Worm (Caenorhabditis elegans) whole organism, late embryonic: ENCODE data around the gene symk-1.

Source experiments
- C08G9.2 ChIP-seq: sonication (generic microtip); optimal IDR thresholded peaks from 2 replicates; lab custom pipeline; 2016; ENCODE audit warnings: mild to moderate bottlenecking, missing genetic modification characterization, moderate library complexity, missing compliant biosample characterization
- F13H6.1 ChIP-seq: sonication (generic microtip); optimal IDR thresholded peaks from 2 replicates; lab custom pipeline; 2016; ENCODE audit warnings: missing genetic modification characterization, missing compliant biosample characterization
- K02D7.2 ChIP-seq: sonication (generic microtip); optimal IDR thresholded peaks from 2 replicates; lab custom pipeline; 2017; ENCODE audit warnings: mild to moderate bottlenecking, missing genetic modification characterization, missing compliant biosample characterization
- K09A11.1 ChIP-seq: sonication (generic microtip); optimal IDR thresholded peaks from 2 replicates; lab custom pipeline; 2017; ENCODE audit warnings: antibody characterized with exemption, mild to moderate bottlenecking, missing genetic modification characterization, missing compliant biosample characterization; ENCODE audit not compliant: insufficient read depth
- Y22D7AL.16 ChIP-seq: sonication (generic microtip); optimal IDR thresholded peaks from 2 replicates; lab custom pipeline; 2016; ENCODE audit warnings: missing genetic modification characterization, missing compliant biosample characterization
- ceh-2 ChIP-seq: sonication (generic microtip); optimal IDR thresholded peaks from 2 replicates; lab custom pipeline; 2016; ENCODE audit warnings: missing genotype, missing genetic modification characterization, missing compliant biosample characterization
- ceh-22 ChIP-seq: sonication (generic microtip); optimal IDR thresholded peaks from 2 replicates; lab custom pipeline; 2017; ENCODE audit warnings: missing biosample characterization, missing genetic modification characterization
- ceh-24 ChIP-seq: sonication (generic microtip); optimal IDR thresholded peaks from 2 replicates; lab custom pipeline; 2016; ENCODE audit warnings: mild to moderate bottlenecking, missing genetic modification characterization, missing compliant biosample characterization
- ceh-34 ChIP-seq: sonication (generic microtip); optimal IDR thresholded peaks from 2 replicates; lab custom pipeline; 2016; ENCODE audit warnings: mild to moderate bottlenecking, missing genetic modification characterization, missing compliant biosample characterization
- ceh-45 ChIP-seq: fragments of 200-800 bp; sonication (Bioruptor generic); IDR thresholded peaks from 2 replicates; pipeline ENCODE4 v1.3.6; 2022; ENCODE audit warnings: missing genetic modification reagents, missing genetic modification characterization, missing compliant biosample characterization
- elt-2 ChIP-seq: sonication (generic microtip); optimal IDR thresholded peaks from 2 replicates; lab custom pipeline; 2016; ENCODE audit warnings: missing genetic modification reagents, missing genetic modification characterization, missing compliant biosample characterization
- fkh-10 ChIP-seq: fragments of 150-350 bp; optimal IDR thresholded peaks from 2 replicates; lab custom pipeline; 2014; ENCODE audit warnings: missing biosample characterization, missing genetic modification reagents, missing genetic modification characterization
- fkh-6 ChIP-seq: sonication (generic microtip); optimal IDR thresholded peaks from 2 replicates; lab custom pipeline; 2016; ENCODE audit warnings: missing genetic modification characterization, missing compliant biosample characterization
- gmeb-2 ChIP-seq: sonication (generic microtip); optimal IDR thresholded peaks from 2 replicates; lab custom pipeline; 2016; ENCODE audit warnings: missing genetic modification characterization, inconsistent platforms, missing compliant biosample characterization
- hlh-6 ChIP-seq: sonication (generic microtip); optimal IDR thresholded peaks from 2 replicates; lab custom pipeline; 2016; ENCODE audit warnings: missing genotype, missing genetic modification characterization, missing compliant biosample characterization
- hlh-8 ChIP-seq: sonication (generic microtip); optimal IDR thresholded peaks from 2 replicates; lab custom pipeline; 2016; ENCODE audit warnings: missing genotype, missing genetic modification characterization, missing compliant biosample characterization
- lim-6 ChIP-seq: sonication (generic microtip); optimal IDR thresholded peaks from 2 replicates; lab custom pipeline; 2016; ENCODE audit warnings: missing genetic modification characterization, missing compliant biosample characterization
- lin-11 ChIP-seq: fragments of 200-800 bp; sonication (Bioruptor generic); optimal IDR thresholded peaks from 2 replicates; lab custom pipeline; 2018; ENCODE audit warnings: mild to moderate bottlenecking, missing genetic modification characterization, missing compliant biosample characterization
- nhr-232 ChIP-seq: sonication (generic microtip); optimal IDR thresholded peaks from 2 replicates; lab custom pipeline; 2016; ENCODE audit warnings: missing genetic modification characterization, missing compliant biosample characterization
- pag-3 ChIP-seq: sonication (generic microtip); optimal IDR thresholded peaks from 2 replicates; lab custom pipeline; 2016; ENCODE audit warnings: missing compliant biosample characterization, missing genetic modification characterization, borderline replicate concordance
- pat-9 ChIP-seq: fragments of 200-800 bp; sonication (Bioruptor generic); optimal IDR thresholded peaks from 2 replicates; lab custom pipeline; 2018; ENCODE audit warnings: mild to moderate bottlenecking, missing genetic modification characterization, moderate library complexity, missing compliant biosample characterization
- pha-2 ChIP-seq: sonication (generic microtip); optimal IDR thresholded peaks from 2 replicates; lab custom pipeline; 2017; ENCODE audit warnings: mild to moderate bottlenecking, missing genetic modification characterization, missing compliant biosample characterization
- ref-2 ChIP-seq: sonication (generic microtip); optimal IDR thresholded peaks from 2 replicates; lab custom pipeline; 2016; ENCODE audit warnings: missing genetic modification characterization, missing compliant biosample characterization
- sox-2 ChIP-seq: fragments of 200-800 bp; sonication (Bioruptor generic); IDR thresholded peaks from 2 replicates; pipeline ENCODE4 v1.3.6; 2022; ENCODE audit warnings: missing genetic modification reagents, missing genetic modification characterization, missing compliant biosample characterization
- sox-4 ChIP-seq: sonication (generic microtip); optimal IDR thresholded peaks from 2 replicates; lab custom pipeline; 2017; ENCODE audit warnings: mild to moderate bottlenecking, missing genetic modification characterization, inconsistent platforms, missing compliant biosample characterization
- ttx-3 ChIP-seq: sonication (generic microtip); optimal IDR thresholded peaks from 2 replicates; lab custom pipeline; 2016; ENCODE audit warnings: missing genetic modification reagents, missing genetic modification characterization, missing compliant biosample characterization
- unc-3 ChIP-seq, 2 experiments: fragments of 200-800 bp in 1 of 2; sonication (Bioruptor generic) in 1 of 2; sonication (generic microtip) in 1 of 2; conservative IDR thresholded peaks in 1 of 2; optimal IDR thresholded peaks in 1 of 2; 2 replicates each; pipeline versions ENCODE4 v1.3.6 to Lab custom; 2016 to 2022; ENCODE audit warnings: missing compliant biosample characterization in 2 of 2, missing genetic modification characterization in 2 of 2, missing genetic modification reagents in 1 of 2
- unc-42 ChIP-seq: sonication (generic microtip); optimal IDR thresholded peaks from 2 replicates; lab custom pipeline; 2016; ENCODE audit warnings: missing genotype, missing genetic modification characterization, missing compliant biosample characterization
- unc-55 ChIP-seq: sonication (generic microtip); optimal IDR thresholded peaks from 2 replicates; lab custom pipeline; 2017; ENCODE audit warnings: missing biosample characterization, missing genetic modification reagents, missing genetic modification characterization
- zip-5 ChIP-seq: sonication (generic microtip); optimal IDR thresholded peaks from 2 replicates; lab custom pipeline; 2016; ENCODE audit warnings: missing genetic modification characterization, missing compliant biosample characterization
- ztf-16 ChIP-seq: sonication (generic microtip); optimal IDR thresholded peaks from 2 replicates; lab custom pipeline; 2017; ENCODE audit warnings: missing genetic modification characterization, missing compliant biosample characterization

symk-1 gene

ce11 chrV:8609776-8610529, 39.8 kb downstream of the symk-1 start:
- TF ChIP-seq ref-2 (tag; lab: Kevin White, UChicago) (peak; percentile 4), pag-3 (no peak)

DNA sequence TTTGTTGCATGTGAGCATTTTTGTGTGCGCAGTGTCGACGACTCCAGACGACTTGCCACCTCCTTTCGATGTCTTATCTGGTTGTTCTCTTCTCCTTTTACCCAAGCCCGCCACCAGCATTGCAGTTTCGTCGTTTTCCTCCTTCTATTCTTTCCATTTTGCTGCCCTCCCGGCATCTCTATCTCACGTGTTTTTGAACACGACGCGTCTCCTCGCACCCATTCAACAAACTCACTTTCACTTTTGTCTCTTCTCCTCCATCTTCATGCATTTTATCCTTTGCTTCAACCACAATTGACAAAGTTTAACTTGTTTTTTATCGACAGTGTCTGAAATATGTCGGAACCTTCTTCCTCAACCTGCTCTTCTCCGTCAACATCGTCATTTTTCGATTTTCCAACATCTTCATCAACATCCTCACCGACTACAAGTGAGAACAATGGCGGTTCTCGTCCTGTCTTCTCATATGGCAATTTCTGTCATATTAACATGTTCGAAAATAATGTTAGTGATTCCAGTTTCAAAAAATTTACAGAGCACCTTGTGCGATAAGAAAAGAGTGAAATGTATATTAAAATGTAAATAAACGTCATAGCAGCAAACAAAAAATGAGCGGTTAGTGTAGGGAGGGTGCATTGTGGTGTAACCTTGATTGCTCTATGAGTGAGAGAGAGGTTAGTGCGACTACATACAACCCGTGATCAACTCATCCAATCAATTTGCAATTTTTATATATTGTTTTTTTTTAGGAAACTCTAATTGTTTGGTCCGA, 40.7 kb downstream of the symk-1 start, which contains the start of gene fip-4:
Gene fip-4 (minus strand): TSS at position 636 of the 772 bp plus-strand sequence.
- TF ChIP-seq unc-42 (tag; lab: Kevin White, UChicago) (peak; percentile 1), unc-55 (GFP tag; lab: Kevin White, UChicago) (no peak), fkh-6 (tag; lab: Kevin White, UChicago) (no peak)

DNA sequence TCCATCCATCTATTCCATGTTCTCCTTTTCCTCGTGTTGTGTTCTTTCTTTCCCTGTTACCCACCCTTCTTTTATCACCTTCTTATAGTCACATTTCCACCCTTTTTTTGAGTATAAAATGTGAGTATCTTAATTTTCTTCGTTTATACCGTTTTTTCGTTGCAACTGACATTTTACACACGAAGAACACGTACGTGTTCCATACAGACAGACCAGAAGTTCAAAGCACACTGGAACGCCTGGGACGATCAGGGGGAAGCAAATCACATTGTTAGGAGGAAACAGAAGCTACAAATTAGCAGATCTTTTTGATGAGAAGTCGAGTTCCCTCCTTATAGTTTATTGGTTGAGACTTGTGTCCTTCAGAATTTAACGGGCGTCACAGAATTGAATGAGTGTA, 45.6 kb downstream of the symk-1 start:
- TF ChIP-seq fkh-10 (GFP tag; lab: Kevin White, UChicago): no peak
- TF ChIP-seq ttx-3 (tag; lab: Kevin White, UChicago): no peak
- TF ChIP-seq hlh-6 (tag; lab: Kevin White, UChicago): no peak
- TF ChIP-seq ceh-2 (tag; lab: Kevin White, UChicago): no peak
- no peak for TF ChIP-seq elt-2 (tag; lab: Kevin White, UChicago)
- no peak for TF ChIP-seq ceh-24 (tag; lab: Kevin White, UChicago)
- no peak for TF ChIP-seq fkh-6 (tag; lab: Kevin White, UChicago)
- no peak for TF ChIP-seq ceh-22 (tag; lab: Kevin White, UChicago)
- no peak for TF ChIP-seq sox-4

- TF ChIP-seq hlh-8 (tag; lab: Kevin White, UChicago) (no peak), lin-11 (tag; lab: Kevin White, UChicago) (no peak), ref-2 (tag; lab: Kevin White, UChicago) (no peak)
Measured at ce11 chrV:8618738-8619137, 48.6 kb downstream of the symk-1 start, which contains the start of gene grd-5. Gene grd-5 (plus strand): TSS chrV:8619032.

- TF ChIP-seq lim-6 (no peak), F13H6.1 (tag; lab: Kevin White, UChicago) (no peak), K02D7.2 (tag; lab: Kevin White, UChicago) (no peak), ceh-24 (tag; lab: Kevin White, UChicago) (no peak), sox-2 (GFP tag; lab: Robert Waterston, UW) (no peak), lin-11 (tag; lab: Kevin White, UChicago) (no peak), ztf-16 (tag; lab: Kevin White, UChicago) (no peak)
Measured at ce11 chrV:8621213-8621612, 51.1 kb downstream of the symk-1 start, which contains the start of gene idpc-2. Gene idpc-2 (minus strand): TSS chrV:8621313.

- no peak for TF ChIP-seq ceh-45 (GFP tag; lab: Robert Waterston, UW)
- no peak for TF ChIP-seq nhr-232 (tag; lab: Kevin White, UChicago)
- TF ChIP-seq unc-3 (GFP tag; conservative IDR thresholded peaks at IDR 0.05; lab: Robert Waterston, UW): no peak
- no peak for TF ChIP-seq unc-3 (tag; optimal IDR thresholded peaks at IDR 0.05; lab: Kevin White, UChicago)
- TF ChIP-seq fkh-10 (GFP tag; lab: Kevin White, UChicago): no peak
- no peak for TF ChIP-seq C08G9.2 (tag; lab: Kevin White, UChicago)
- TF ChIP-seq pha-2: no peak
- no peak for TF ChIP-seq Y22D7AL.16 (tag; lab: Kevin White, UChicago)
- TF ChIP-seq elt-2 (tag; lab: Kevin White, UChicago): no peak
- TF ChIP-seq lin-11 (tag; lab: Kevin White, UChicago): no peak
- TF ChIP-seq pat-9: no peak
- TF ChIP-seq zip-5: no peak
- no peak for TF ChIP-seq gmeb-2 (tag; lab: Kevin White, UChicago)
- TF ChIP-seq K09A11.1: no peak
- TF ChIP-seq ceh-34 (tag; lab: Kevin White, UChicago): no peak
- TF ChIP-seq, all 69 proteins: peak for 0
Measured at ce11 chrV:8622314-8622713, 52.2 kb downstream of the symk-1 start, which contains the start of gene F41E6.1. Gene F41E6.1 (plus strand): TSS chrV:8622614.
